Worm (Caenorhabditis elegans): ENCODE measurements around the gene tebp-1.
A peak's percentile ranks its signal among the peaks of the same experiment; 100 is the strongest.

tebp-1 gene

ce11 chrII:14374594-14374993 lies 12.8 kb downstream of the tebp-1 start:
- no peak for TF ChIP-seq him-1 (tag; optimal IDR thresholded peaks at IDR 0.05)
- no peak for TF ChIP-seq W03F9.2 (tag; optimal IDR thresholded peaks at IDR 0.05)
- no peak for TF ChIP-seq dao-5 (tag; optimal IDR thresholded peaks at IDR 0.05)

ce11 chrII:14377796-14378195 lies 16.0 kb downstream of the tebp-1 start, which contains the start of gene acr-20:
Gene acr-20 (minus strand): TSS chrII:14377896.
- TF ChIP-seq W03F9.2 (tag; optimal IDR thresholded peaks at IDR 0.05) (no peak), dao-5 (tag; optimal IDR thresholded peaks at IDR 0.05) (no peak), him-1 (tag; optimal IDR thresholded peaks at IDR 0.05) (no peak)

DNA sequence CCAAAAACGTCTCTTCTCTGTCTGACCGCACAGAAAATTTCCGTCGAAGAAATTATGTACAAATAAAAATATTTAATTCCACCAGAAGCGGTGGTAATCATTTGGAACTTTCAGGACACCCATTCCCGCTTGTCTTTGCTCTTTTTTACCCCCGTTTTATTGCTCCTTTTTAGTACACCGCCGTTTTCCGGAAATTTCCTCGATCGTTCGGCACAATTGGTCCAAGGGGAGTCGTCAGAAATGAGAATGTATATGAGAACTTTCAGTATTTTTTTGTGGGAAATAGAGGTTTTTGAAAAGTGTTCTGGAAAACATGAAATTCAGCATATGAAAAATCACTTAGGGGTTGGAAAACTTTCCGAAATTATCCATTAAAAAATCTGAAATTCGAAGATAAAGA lies 19.0 kb downstream of the tebp-1 start:
- TF ChIP-seq him-1 (tag; optimal IDR thresholded peaks at IDR 0.05) (no peak), W03F9.2 (tag; optimal IDR thresholded peaks at IDR 0.05) (no peak), dao-5 (tag; optimal IDR thresholded peaks at IDR 0.05) (no peak)

DNA sequence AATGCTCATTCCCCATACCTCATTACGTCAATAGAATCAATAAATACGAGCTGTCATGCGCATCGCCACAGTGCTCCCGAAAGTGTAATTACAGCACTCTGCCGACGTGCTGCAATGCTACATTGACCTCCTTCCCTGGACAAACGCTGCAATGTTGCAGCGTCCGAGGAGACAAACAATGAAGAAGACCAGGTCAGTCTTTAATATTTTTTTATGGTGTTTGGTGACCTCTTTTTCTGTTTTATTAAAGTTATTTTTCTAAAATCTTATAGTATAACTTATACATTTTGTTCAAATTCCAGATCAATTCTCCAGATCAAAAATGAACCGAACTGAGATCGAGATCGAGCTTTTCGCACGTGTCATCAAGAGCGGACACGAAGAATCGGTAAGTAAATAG lies 19.6 kb downstream of the tebp-1 start, which contains the start of gene sdz-26:
Gene sdz-26, plus strand, starts transcription at position 301 of the 400 bp plus-strand sequence.
- no peak for TF ChIP-seq W03F9.2 (tag; optimal IDR thresholded peaks at IDR 0.05)
- TF ChIP-seq dao-5 (tag; optimal IDR thresholded peaks at IDR 0.05) = no peak
- TF ChIP-seq him-1 (tag; optimal IDR thresholded peaks at IDR 0.05) = no peak

DNA sequence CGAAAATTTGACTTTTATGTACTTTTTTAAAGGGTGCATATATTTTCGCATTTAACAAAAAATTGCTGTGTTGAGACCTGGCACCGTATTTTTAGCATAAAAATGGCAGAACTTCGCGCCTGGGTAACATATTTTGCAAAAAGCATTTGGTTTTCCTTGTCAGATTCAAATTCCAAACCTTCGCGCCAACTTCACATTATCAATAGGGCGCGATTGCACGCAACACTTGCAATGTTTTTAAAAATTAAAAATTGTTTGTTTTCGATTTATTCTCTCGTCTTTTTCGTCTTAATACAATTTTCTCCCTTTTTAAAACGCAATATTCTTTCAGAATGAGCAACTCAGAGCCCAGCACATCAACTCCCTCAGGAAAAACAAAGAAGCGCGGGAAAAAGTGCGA lies 21.8 kb downstream of the tebp-1 start, which contains the start of gene mes-2:
Gene mes-2, plus strand, starts transcription at position 330 of the 400 bp plus-strand sequence.
- TF ChIP-seq W03F9.2 (tag; optimal IDR thresholded peaks at IDR 0.05) = peak; percentile 69
- no peak for TF ChIP-seq him-1 (tag; optimal IDR thresholded peaks at IDR 0.05)

DNA sequence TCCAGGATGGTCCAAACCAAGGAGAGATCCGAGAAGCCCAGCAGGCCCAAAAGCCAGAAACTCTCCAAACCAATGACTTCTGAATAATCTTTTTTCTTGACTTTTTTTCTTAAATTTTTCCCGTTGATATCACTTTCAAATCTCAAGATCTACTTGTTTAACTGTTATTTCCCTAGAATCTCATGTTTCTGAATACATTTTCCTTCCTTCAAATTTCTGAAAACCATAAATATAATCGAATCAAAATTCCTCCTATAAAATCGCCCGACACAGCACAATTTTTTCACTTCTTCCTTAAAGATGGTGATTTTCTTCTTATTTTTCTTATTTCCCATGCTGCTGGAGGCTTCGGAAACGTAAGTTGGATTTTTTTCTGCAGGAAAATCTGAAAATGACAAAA lies 26.4 kb downstream of the tebp-1 start, which contains the start of gene F26H11.8:
Gene F26H11.8, plus strand, starts transcription at position 301 of the 400 bp plus-strand sequence.
- no peak for TF ChIP-seq W03F9.2 (tag; optimal IDR thresholded peaks at IDR 0.05)
- TF ChIP-seq dao-5 (tag; optimal IDR thresholded peaks at IDR 0.05) = no peak
- no peak for TF ChIP-seq him-1 (tag; optimal IDR thresholded peaks at IDR 0.05)

DNA sequence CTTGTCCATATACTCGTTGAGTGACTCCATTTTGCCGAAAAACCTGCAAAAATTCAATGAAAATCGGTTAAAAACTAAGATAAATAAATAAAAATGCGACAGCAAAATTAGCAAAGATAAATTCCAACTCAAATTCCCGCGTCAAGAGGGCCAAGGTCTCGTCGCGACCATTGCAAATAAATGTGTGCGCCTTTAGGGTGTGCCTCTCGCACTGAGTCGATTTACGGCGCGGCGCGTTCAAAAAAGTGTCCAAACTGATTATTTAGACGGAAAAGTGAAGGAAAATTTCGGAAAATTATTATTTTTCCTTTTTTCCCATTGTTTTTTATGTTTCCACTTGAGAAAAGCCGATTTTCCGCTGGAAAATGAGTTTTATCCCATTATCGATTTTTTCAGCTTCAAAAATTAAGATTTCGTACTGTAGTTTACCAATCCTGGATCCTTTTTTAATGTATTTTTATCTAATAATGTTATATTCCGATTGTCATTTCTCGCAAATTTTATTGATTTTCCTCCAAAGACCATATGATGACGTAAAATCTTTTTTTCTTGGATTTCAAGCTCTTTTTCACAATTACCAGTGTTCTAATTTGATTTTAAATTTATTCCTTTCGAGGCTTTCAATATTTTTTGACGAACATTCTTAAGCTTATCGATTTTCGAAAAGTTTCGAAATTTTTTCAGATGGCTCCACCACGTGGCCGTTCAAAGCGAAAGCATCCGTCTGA lies 28.4 kb downstream of the tebp-1 start, which contains the start of the genes kbp-3 and nurf-1:
Gene kbp-3, minus strand, starts transcription at position 43 of the 728 bp plus-strand sequence.
Gene nurf-1, plus strand, starts transcription at position 678 of the 728 bp plus-strand sequence.
- no peak for TF ChIP-seq dao-5 (tag; optimal IDR thresholded peaks at IDR 0.05)
- TF ChIP-seq W03F9.2 (tag; optimal IDR thresholded peaks at IDR 0.05) = peak; percentile 68
- no peak for TF ChIP-seq him-1 (tag; optimal IDR thresholded peaks at IDR 0.05)

ce11 chrII:14393766-14394165 lies 31.9 kb downstream of the tebp-1 start:
- no peak for TF ChIP-seq W03F9.2 (tag; optimal IDR thresholded peaks at IDR 0.05)

DNA sequence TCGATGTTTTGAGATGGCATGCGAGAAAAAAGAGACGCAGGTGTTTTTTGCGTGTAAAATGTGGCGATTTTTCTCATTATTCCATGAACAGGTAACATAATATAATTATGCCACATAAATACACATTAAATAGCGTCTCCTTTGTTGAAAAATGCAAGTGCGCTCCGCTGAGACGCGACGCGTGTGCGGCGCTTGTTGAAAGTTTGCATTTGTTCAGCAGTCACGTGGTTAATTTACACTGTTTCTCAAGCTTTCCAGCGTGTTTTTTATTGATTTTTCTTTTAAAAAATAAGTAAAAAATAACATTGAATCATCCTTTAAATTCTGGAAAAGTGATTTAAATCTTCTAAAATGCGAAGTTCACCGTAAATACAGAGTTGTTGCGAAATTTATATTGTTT lies 37.8 kb downstream of the tebp-1 start:
- TF ChIP-seq him-1 (tag; optimal IDR thresholded peaks at IDR 0.05) (no peak), dao-5 (tag; optimal IDR thresholded peaks at IDR 0.05) (no peak), W03F9.2 (tag; optimal IDR thresholded peaks at IDR 0.05) (peak; percentile 88)

- TF ChIP-seq W03F9.2 (tag; optimal IDR thresholded peaks at IDR 0.05) = no peak
- TF ChIP-seq dao-5 (tag; optimal IDR thresholded peaks at IDR 0.05) = no peak
- TF ChIP-seq him-1 (tag; optimal IDR thresholded peaks at IDR 0.05) = no peak
These were observed 39.3 kb downstream of the tebp-1 start for ce11 chrII:14401098-14401497.

DNA sequence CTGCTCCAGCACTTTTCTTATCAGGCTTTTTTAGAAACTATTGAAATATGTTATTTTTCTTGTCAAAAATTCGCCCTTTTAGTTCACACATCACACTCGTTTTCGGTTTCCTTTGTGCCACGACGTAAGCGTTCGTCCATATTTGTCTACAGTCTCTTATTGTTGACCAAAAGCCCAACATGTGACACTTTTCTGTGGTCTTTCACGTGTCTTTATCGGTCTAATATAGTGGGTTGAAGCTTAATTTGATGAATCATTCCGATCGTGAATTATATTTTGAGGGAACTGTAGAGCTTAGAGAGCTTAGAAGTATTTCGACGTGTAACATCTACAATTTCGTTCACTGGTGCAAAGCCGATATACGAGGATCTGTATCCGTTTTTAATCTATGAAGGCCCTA lies 42.4 kb downstream of the tebp-1 start:
- TF ChIP-seq him-1 (tag; optimal IDR thresholded peaks at IDR 0.05) (no peak), dao-5 (tag; optimal IDR thresholded peaks at IDR 0.05) (no peak), W03F9.2 (tag; optimal IDR thresholded peaks at IDR 0.05) (no peak)

DNA sequence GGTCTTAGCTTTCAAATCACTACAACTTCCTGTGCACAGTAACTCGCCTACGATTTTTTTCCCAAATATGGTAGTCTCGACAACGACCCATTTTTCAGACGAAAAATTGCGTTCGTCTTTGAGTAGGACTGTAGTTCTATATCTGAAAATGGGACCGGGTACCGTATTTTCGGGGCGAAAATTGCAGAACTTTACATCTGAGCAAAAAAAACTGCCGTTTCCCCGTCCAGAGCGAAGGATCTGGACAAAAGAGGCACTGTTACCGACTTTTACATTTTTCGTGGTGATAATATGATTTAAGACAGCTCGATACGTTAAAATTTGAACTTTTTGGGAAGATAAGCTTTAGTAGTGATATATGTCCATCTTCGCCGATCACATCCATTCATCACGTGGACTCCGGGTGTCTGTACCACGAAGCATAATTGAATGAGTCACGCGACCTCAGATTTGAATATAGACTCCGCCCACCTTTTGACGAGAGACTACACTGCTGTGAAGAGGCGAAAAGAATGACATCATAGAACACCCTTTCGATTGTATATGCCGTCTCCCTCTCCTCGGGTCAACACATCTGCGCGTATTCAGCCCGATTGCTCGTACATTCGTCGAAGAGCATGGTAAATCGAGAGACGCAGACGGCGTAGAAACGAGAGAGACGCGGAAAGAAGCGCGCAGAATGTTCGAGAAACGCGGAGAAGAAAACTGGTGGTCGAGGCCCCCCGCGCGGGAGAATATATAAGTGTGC lies 43.1 kb downstream of the tebp-1 start:
- TF ChIP-seq him-1 (tag; optimal IDR thresholded peaks at IDR 0.05) (no peak), W03F9.2 (tag; optimal IDR thresholded peaks at IDR 0.05) (peak; percentile 34), dao-5 (tag; optimal IDR thresholded peaks at IDR 0.05) (no peak)

DNA sequence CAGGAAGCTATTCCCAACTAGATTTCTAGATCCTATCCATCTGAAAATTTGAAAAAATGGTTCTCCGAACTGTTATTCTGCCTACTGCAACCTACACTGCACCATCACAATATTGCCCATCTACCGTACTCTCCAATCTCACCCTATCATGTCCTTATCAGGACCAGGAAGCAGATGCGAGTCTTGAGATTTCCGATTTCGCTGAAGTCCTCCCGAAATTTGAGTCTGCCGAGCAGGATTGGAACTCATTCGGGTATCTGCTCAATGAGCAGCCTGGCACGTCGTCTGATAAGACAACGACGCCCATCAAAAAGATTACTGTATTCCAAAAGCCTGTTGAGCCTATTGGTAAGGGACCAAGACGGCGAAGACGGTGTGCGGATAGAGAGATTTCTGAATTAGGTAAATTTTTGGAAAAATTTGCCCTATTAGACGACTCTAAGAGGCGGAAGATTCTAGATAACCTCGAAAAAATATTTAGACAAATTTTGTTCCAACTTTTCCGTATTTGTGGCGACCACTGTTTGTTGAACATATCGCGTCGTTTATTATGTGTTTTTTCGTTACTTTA lies 43.8 kb downstream of the tebp-1 start:
- TF ChIP-seq him-1 (tag; optimal IDR thresholded peaks at IDR 0.05) (no peak), dao-5 (tag; optimal IDR thresholded peaks at IDR 0.05) (no peak), W03F9.2 (tag; optimal IDR thresholded peaks at IDR 0.05) (no peak)
